Worm (Caenorhabditis elegans) whole organism, midembryonic: Measurements from ENCODE around the gene F44E7.7.

ENCODE experiments used
- cog-1 ChIP-seq: sonication (generic microtip); optimal IDR thresholded peaks from 2 replicates; lab custom pipeline; 2016; ENCODE audit warnings: missing genetic modification characterization, missing compliant biosample characterization
- klf-2 ChIP-seq: fragments of 200-800 bp; sonication (Bioruptor generic); conservative IDR thresholded peaks from 2 replicates; pipeline ENCODE4 v1.3.6; 2022; ENCODE audit warnings: missing genetic modification reagents, missing genetic modification characterization, missing compliant biosample characterization
- med-1 ChIP-seq: sonication (generic microtip); optimal IDR thresholded peaks from 2 replicates; lab custom pipeline; 2017; ENCODE audit warnings: missing genetic modification characterization, mild to moderate bottlenecking, missing compliant biosample characterization, antibody characterized with exemption, missing genetic modification reagents; ENCODE audit not compliant: insufficient read depth
- tab-1 ChIP-seq: fragments of 200-800 bp; sonication (Bioruptor generic); IDR thresholded peaks from 2 replicates; pipeline ENCODE4 v1.3.6; 2022; ENCODE audit warnings: missing genetic modification characterization, missing compliant biosample characterization
- ztf-29 ChIP-seq: fragments of 200-800 bp; sonication (Bioruptor generic); IDR thresholded peaks from 2 replicates; pipeline ENCODE4 v1.3.6; 2022; ENCODE audit warnings: missing genetic modification reagents, missing genetic modification characterization, missing compliant biosample characterization

ce11 chrV:5753432-5753831 lies 31.8 kb downstream of the F44E7.7 start, which contains the start of gene pgph-1:
- no peak for TF ChIP-seq med-1 (GFP tag; lab: Kevin White, UChicago)
- TF ChIP-seq klf-2 (GFP tag; lab: Robert Waterston, UW) = no peak
- TF ChIP-seq ztf-29 (GFP tag; lab: Robert Waterston, UW) = no peak
- TF ChIP-seq cog-1 (tag; lab: Kevin White, UChicago) = no peak
- no peak for TF ChIP-seq tab-1
